Worm (Caenorhabditis elegans) whole organism, L4/young adult: ENCODE results near the gene nhr-68.

Experiments
- W03F9.2 ChIP-seq: fragments of 150-350 bp; optimal IDR thresholded peaks from 2 replicates; lab custom pipeline; 2014; ENCODE audit warnings: missing biosample characterization, missing genetic modification characterization
- dao-5 ChIP-seq: sonication (generic microtip); optimal IDR thresholded peaks from 2 replicates; lab custom pipeline; 2016; ENCODE audit warnings: missing genotype, missing genetic modification characterization, moderate library complexity, missing compliant biosample characterization
- him-1 ChIP-seq: sonication (generic microtip); optimal IDR thresholded peaks from 2 replicates; lab custom pipeline; 2016; ENCODE audit warnings: missing genotype, missing genetic modification reagents, missing genetic modification characterization, missing compliant biosample characterization

The nhr-68 gene

DNA sequence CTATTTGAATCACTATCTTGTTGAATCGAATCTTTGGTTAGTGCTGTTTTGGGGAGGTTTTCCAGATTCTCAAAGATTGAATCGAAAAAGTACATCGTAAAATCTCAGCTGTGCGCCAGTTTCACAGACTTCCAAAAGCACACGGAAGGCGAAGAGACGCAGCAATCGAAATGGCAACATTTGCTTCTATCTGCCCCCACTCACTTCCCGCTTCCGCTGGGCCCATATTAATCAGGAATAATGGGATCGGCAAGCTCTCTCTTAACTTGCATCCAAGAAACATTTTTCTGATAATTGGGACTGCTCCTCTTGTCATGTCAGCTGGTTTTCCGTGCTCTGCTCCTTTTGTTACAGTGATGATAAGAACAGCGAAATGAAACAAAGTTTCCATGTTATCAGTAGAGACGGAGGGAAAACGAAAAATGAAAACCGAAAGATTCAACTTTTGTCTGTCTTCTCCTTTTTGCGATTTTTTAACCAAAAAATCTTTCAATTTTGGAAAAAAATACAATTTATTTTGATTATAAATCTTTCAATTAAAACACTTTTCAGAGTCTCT is 37.7 kb upstream of the nhr-68 start:
- TF ChIP-seq dao-5 (no peak), W03F9.2 (tag; lab: Kevin White, UChicago) (peak; percentile 40)

- TF ChIP-seq W03F9.2 (tag; lab: Kevin White, UChicago) (no peak), dao-5 (no peak), him-1 (tag; lab: Kevin White, UChicago) (no peak)
These were observed 36.6 kb upstream of the nhr-68 start for ce11 chrV:11536667-11537066.

DNA sequence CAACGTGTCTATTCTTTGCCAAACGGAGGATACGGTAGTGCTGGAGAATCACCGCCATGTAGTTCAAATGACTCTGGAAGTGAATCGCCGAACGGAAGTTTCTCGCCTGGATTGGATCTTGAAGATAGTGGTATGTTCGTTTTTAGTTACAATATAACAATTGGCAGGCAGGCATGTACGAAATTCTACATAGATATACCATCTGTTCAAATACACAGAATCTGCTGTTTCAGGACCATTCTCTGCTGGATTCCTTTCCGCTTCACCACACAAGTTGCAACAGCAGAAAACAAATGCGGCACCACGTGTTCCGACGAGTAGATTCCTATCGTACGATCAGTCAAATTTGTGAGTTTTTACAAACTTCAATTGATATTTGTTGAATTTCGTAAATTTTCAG is 33.7 kb upstream of the nhr-68 start:
- no peak for TF ChIP-seq dao-5
- TF ChIP-seq him-1 (tag; lab: Kevin White, UChicago) = no peak
- no peak for TF ChIP-seq W03F9.2 (tag; lab: Kevin White, UChicago)

DNA sequence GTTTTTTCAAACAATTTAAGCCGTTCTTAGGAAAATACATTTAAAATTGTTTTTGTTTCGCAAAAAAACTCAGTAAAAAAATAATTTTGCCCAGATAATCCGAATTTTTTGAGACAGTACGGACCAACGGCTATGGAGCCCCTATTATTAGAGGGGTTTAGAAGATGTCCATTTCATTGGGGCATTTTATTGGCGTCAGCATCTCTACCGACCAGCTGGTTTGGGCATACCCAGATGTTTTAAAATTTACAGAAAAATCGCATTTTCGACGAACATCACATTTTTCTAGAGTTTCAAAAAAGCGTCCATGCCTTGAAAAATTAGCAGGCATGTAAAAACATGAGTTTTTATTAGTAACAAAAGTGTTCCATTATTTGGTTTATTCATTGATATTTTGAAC is 32.0 kb upstream of the nhr-68 start:
- TF ChIP-seq dao-5 = no peak
- no peak for TF ChIP-seq W03F9.2 (tag; lab: Kevin White, UChicago)
- no peak for TF ChIP-seq him-1 (tag; lab: Kevin White, UChicago)

DNA sequence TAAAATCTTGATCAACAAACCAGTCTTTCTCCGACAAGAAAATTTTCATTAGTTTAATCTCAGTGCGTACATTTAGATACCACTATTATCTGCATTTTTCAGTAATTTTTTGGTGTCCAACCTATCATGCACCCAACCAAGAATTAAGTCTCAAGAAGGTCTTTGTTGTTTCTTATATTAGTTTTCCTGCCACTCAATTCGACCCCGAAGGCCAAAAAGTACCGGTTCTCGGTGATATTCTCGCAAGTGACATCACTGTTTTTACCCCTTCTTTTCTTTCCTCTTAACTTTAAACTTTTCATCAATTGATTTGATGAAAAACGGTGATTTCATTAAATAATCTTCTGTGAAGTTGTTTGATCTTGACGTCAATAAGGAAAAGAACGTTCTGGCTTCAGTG is 29.7 kb upstream of the nhr-68 start, which contains the start of gene F38B7.2:
TSS of gene F38B7.2 (plus strand) at position 400 of the 400 bp plus-strand sequence.
- TF ChIP-seq him-1 (tag; lab: Kevin White, UChicago) (no peak), dao-5 (no peak), W03F9.2 (tag; lab: Kevin White, UChicago) (no peak)

DNA sequence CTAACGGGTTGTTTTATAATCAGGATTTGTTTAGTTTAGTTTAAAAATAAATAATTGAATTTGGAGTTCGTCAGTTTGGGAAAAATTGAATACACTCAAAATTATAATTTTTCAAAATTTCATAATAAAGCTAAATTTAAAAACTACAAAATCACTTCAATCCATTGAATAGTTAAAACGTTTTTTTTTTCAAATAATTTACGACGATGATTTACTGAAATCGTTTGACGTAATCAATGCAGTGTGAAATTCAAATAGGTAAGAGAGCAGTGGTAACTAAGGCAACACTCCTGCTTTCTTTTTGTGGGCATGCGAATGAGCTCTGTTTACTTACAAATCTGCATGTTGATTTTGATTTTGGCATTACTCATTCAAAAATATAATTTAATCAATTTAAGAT is 28.0 kb upstream of the nhr-68 start, which contains the start of gene F38B7.10:
TSS of gene F38B7.10 (plus strand) at position 301 of the 400 bp plus-strand sequence.
- TF ChIP-seq dao-5 (no peak), him-1 (tag; lab: Kevin White, UChicago) (no peak), W03F9.2 (tag; lab: Kevin White, UChicago) (no peak)

ce11 chrV:11546795-11547194 is 26.4 kb upstream of the nhr-68 start, which contains the start of gene F38B7.11:
TSS of gene F38B7.11 (plus strand) at chrV:11547095.
- TF ChIP-seq W03F9.2 (tag; lab: Kevin White, UChicago) = no peak
- TF ChIP-seq him-1 (tag; lab: Kevin White, UChicago) = no peak
- no peak for TF ChIP-seq dao-5

DNA sequence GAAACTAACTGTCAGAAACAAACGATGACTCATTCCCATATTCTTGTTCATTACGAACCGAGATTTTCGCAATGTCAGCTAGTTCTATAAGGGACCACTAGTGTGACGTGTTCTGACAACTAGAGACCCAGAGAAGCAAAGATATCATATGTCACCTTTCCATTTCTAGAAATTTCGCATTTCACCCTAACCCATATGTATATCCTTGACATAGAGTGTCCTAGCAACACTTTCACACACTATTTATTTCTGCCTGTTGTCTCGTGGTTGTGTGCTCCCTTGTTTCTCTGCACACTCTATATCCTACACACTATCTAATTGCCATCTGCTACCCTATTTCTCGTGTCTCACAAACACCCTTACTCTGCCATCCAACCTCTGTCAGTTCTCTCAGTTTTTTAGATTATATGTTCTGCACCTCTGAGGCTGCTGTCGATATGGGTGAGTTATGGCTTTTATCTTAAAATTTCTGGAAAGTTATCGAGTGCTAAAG is 24.3 kb upstream of the nhr-68 start, which contains the start of the genes F38B7.17 and F38B7.3:
TSS of gene F38B7.17 (minus strand) at position 51 of the 493 bp plus-strand sequence.
TSS of gene F38B7.3 (plus strand) at position 194 of the 493 bp plus-strand sequence.
- TF ChIP-seq dao-5 (no peak), W03F9.2 (tag; lab: Kevin White, UChicago) (no peak), him-1 (tag; lab: Kevin White, UChicago) (no peak)

ce11 chrV:11552379-11552778 is 20.9 kb upstream of the nhr-68 start, which contains the start of gene srx-85:
TSS of gene srx-85 (plus strand) at chrV:11552679.
- no peak for TF ChIP-seq him-1 (tag; lab: Kevin White, UChicago)
- TF ChIP-seq dao-5 = no peak
- no peak for TF ChIP-seq W03F9.2 (tag; lab: Kevin White, UChicago)

ce11 chrV:11554260-11554659 is 19.0 kb upstream of the nhr-68 start, which contains the start of gene duo-1:
TSS of gene duo-1 (plus strand) at chrV:11554630.
- TF ChIP-seq dao-5 = no peak

- no peak for TF ChIP-seq him-1 (tag; lab: Kevin White, UChicago)
- TF ChIP-seq W03F9.2 (tag; lab: Kevin White, UChicago) = no peak
- TF ChIP-seq dao-5 = no peak
These were observed 10.6 kb upstream of the nhr-68 start, which contains the start of gene srx-86 for ce11 chrV:11562643-11563042. TSS of gene srx-86 (plus strand) at chrV:11562943.

- no peak for TF ChIP-seq W03F9.2 (tag; lab: Kevin White, UChicago)
- TF ChIP-seq him-1 (tag; lab: Kevin White, UChicago) = no peak
- TF ChIP-seq dao-5 = no peak
These were observed 8.7 kb upstream of the nhr-68 start, which contains the start of gene srx-87 for ce11 chrV:11564573-11564972. TSS of gene srx-87 (plus strand) at chrV:11564873.

ce11 chrV:11570169-11570651 is 3.0 kb upstream of the nhr-68 start, which contains the start of the genes nhr-101 and pms-2:
TSS of gene nhr-101 (plus strand) at chrV:11570476.
TSS of gene pms-2 (minus strand) at chrV:11570601.
- TF ChIP-seq dao-5 (no peak), W03F9.2 (tag; lab: Kevin White, UChicago) (no peak), him-1 (tag; lab: Kevin White, UChicago) (no peak)

ce11 chrV:11574563-11574962 is 1.3 kb downstream of the nhr-68 start:
- TF ChIP-seq him-1 (tag; lab: Kevin White, UChicago) = no peak
- TF ChIP-seq dao-5 = no peak
- no peak for TF ChIP-seq W03F9.2 (tag; lab: Kevin White, UChicago)
